Worm (Caenorhabditis elegans) whole organism, L1 larva: ENCODE results near the gene nhr-246.

ENCODE experiments used
- alr-1 ChIP-seq: fragments of 200-800 bp; sonication (Bioruptor generic); optimal IDR thresholded peaks from 2 replicates; lab custom pipeline; 2018; ENCODE audit warnings: borderline replicate concordance, mild to moderate bottlenecking, missing genetic modification characterization, missing compliant biosample characterization
- aly-2 ChIP-seq: fragments of 150-350 bp; optimal IDR thresholded peaks from 2 replicates; lab custom pipeline; 2014; ENCODE audit warnings: missing biosample characterization, missing genetic modification characterization
- nhr-76 ChIP-seq: sonication (generic microtip); optimal IDR thresholded peaks from 2 replicates; lab custom pipeline; 2017; ENCODE audit warnings: missing biosample characterization, missing genetic modification characterization

- TF ChIP-seq nhr-76 (no peak), aly-2 (tag; lab: Kevin White, UChicago) (no peak), alr-1 (tag; lab: Kevin White, UChicago) (no peak)
These were observed 39.4 kb upstream of the nhr-246 start, which contains the start of gene srw-17 for ce11 chrV:15276915-15277314.
